Fruit fly (Drosophila melanogaster) whole organism, wandering third instar larva: ENCODE data around the gene CG15333.

Experiments used
- Abd-B ChIP-seq: fragments of >200 bp; optimal IDR thresholded peaks from 2 replicates; lab custom pipeline; 2017; ENCODE audit warnings: missing biosample characterization, missing genetic modification characterization
- CG32264 ChIP-seq: fragments of 200-800 bp; sonication (Bioruptor generic); optimal IDR thresholded peaks from 2 replicates; lab custom pipeline; 2016; ENCODE audit warnings: missing biosample characterization, missing genetic modification characterization
- CG9705 ChIP-seq: fragments of 200-800 bp; sonication (Bioruptor generic); optimal IDR thresholded peaks from 2 replicates; lab custom pipeline; 2018; ENCODE audit warnings: missing biosample characterization, mild to moderate bottlenecking, missing genetic modification characterization
- CrebA ChIP-seq: fragments of 200-800 bp; sonication (Bioruptor generic); optimal IDR thresholded peaks from 2 replicates; lab custom pipeline; 2016; ENCODE audit warnings: missing biosample characterization, mild to moderate bottlenecking, missing genetic modification characterization, borderline replicate concordance
- Dfd ChIP-seq: fragments of >200 bp; optimal IDR thresholded peaks from 2 replicates; lab custom pipeline; 2017; ENCODE audit warnings: missing biosample characterization, missing genetic modification characterization
- Dif ChIP-seq: fragments of 200-275, 200-300 bp; sonication (Bioruptor generic); optimal IDR thresholded peaks from 2 replicates; lab custom pipeline; 2018; ENCODE audit warnings: missing biosample characterization, missing genetic modification characterization; ENCODE audit not compliant: partially characterized antibody
- GATAd ChIP-seq: sonication (Bioruptor generic); optimal IDR thresholded peaks from 2 replicates; lab custom pipeline; 2016; ENCODE audit warnings: missing biosample characterization, missing genetic modification characterization
- HLH106 ChIP-seq: fragments of 200-800 bp; optimal IDR thresholded peaks from 3 replicates; lab custom pipeline; 2019; ENCODE audit warnings: missing biosample characterization, mild to moderate bottlenecking, missing genetic modification characterization, moderate library complexity
- Hnf4 ChIP-seq: fragments of 200-800 bp; sonication (Bioruptor generic); optimal IDR thresholded peaks from 2 replicates; lab custom pipeline; 2016; ENCODE audit warnings: missing biosample characterization, mild to moderate bottlenecking, missing genetic modification characterization
- Hr78 ChIP-seq: fragments of >200 bp; optimal IDR thresholded peaks from 2 replicates; lab custom pipeline; 2017; ENCODE audit warnings: missing biosample characterization, missing genetic modification characterization
- Hr83 ChIP-seq: fragments of 200-300 bp; sonication (Bioruptor generic); optimal IDR thresholded peaks from 2 replicates; lab custom pipeline; 2016; ENCODE audit warnings: missing biosample characterization, mild to moderate bottlenecking, missing genetic modification characterization, moderate library complexity; ENCODE audit not compliant: poor library complexity, severe bottlenecking
- Jra ChIP-seq: sonication (Bioruptor generic); optimal IDR thresholded peaks from 2 replicates; lab custom pipeline; 2016; ENCODE audit warnings: missing biosample characterization, missing genetic modification characterization
- Mio ChIP-seq: sonication (Bioruptor generic); optimal IDR thresholded peaks from 2 replicates; lab custom pipeline; 2016; ENCODE audit warnings: missing biosample characterization, missing genetic modification characterization
- Myc ChIP-seq: fragments of >200 bp; optimal IDR thresholded peaks from 2 replicates; lab custom pipeline; 2017
- N ChIP-seq: fragments of >200 bp; optimal IDR thresholded peaks from 2 replicates; lab custom pipeline; 2018; ENCODE audit warnings: missing biosample characterization, missing external identifiers, missing genetic modification characterization
- OdsH ChIP-seq: fragments of 200-800 bp; sonication (Bioruptor generic); optimal IDR thresholded peaks from 2 replicates; lab custom pipeline; 2016; ENCODE audit warnings: missing biosample characterization, mild to moderate bottlenecking, missing genetic modification characterization
- Rel ChIP-seq, 2 experiments: fragments of 200-800 bp; sonication (Bioruptor generic) in 1 of 2; optimal IDR thresholded peaks; 2 replicates in 1 of 2; 3 replicates in 1 of 2; lab custom pipeline; 2016 to 2019; ENCODE audit warnings: mild to moderate bottlenecking in 2 of 2, missing biosample characterization in 2 of 2, missing genetic modification characterization in 2 of 2, moderate library complexity in 1 of 2
- Vsx2 ChIP-seq: fragments of 200-300, 225-300 bp; sonication (Bioruptor generic); optimal IDR thresholded peaks from 2 replicates; lab custom pipeline; 2018; ENCODE audit warnings: missing biosample characterization, missing genetic modification characterization; ENCODE audit not compliant: partially characterized antibody
- br ChIP-seq: fragments of 200-800 bp; sonication (Bioruptor generic); optimal IDR thresholded peaks from 2 replicates; lab custom pipeline; 2016; ENCODE audit warnings: missing biosample characterization, missing genetic modification characterization
- brk ChIP-seq: fragments of 200-800 bp; sonication (Bioruptor generic); optimal IDR thresholded peaks from 2 replicates; lab custom pipeline; 2016; ENCODE audit warnings: missing biosample characterization, mild to moderate bottlenecking, missing genetic modification characterization
- dl ChIP-seq, 2 experiments: fragments of 175-275, 200-275 bp in 1 of 2; fragments of 200-275 bp in 1 of 2; sonication (Bioruptor generic); optimal IDR thresholded peaks; lab custom pipeline; 2018; ENCODE audit warnings: mild to moderate bottlenecking in 2 of 2, missing biosample characterization in 2 of 2, missing genetic modification characterization in 2 of 2, moderate library complexity in 2 of 2; ENCODE audit not compliant: partially characterized antibody in 2 of 2, insufficient read depth in 1 of 2
- dmrt93B ChIP-seq: fragments of 200-800 bp; sonication (Bioruptor generic); optimal IDR thresholded peaks from 2 replicates; lab custom pipeline; 2018; ENCODE audit warnings: missing biosample characterization, mild to moderate bottlenecking, missing genetic modification characterization
- dsf ChIP-seq: sonication (Bioruptor generic); optimal IDR thresholded peaks from 2 replicates; lab custom pipeline; 2016; ENCODE audit warnings: missing biosample characterization, missing genetic modification characterization, borderline replicate concordance
- ey ChIP-seq: fragments of 200-800 bp; sonication (Bioruptor generic); optimal IDR thresholded peaks from 2 replicates; lab custom pipeline; 2016; ENCODE audit warnings: missing biosample characterization, missing genetic modification characterization
- foxo ChIP-seq, 2 experiments: fragments of 200-800 bp; sonication (Bioruptor generic); optimal IDR thresholded peaks; 2 replicates in 1 of 2; 3 replicates in 1 of 2; lab custom pipeline; 2016 to 2017; ENCODE audit warnings: missing biosample characterization in 2 of 2, missing genetic modification characterization in 2 of 2
- fru ChIP-seq: fragments of 200-800 bp; sonication (Bioruptor generic); optimal IDR thresholded peaks from 3 replicates; lab custom pipeline; 2016; ENCODE audit warnings: missing biosample characterization, mild to moderate bottlenecking, missing genetic modification characterization
- h ChIP-seq: fragments of 200-800 bp; sonication (Bioruptor generic); optimal IDR thresholded peaks from 3 replicates; lab custom pipeline; 2016; ENCODE audit warnings: missing biosample characterization, mild to moderate bottlenecking, missing genetic modification characterization
- jim ChIP-seq: fragments of 175-275, 200-325 bp; sonication (Bioruptor generic); optimal IDR thresholded peaks from 2 replicates; lab custom pipeline; 2016; ENCODE audit warnings: missing biosample characterization, mild to moderate bottlenecking, missing genetic modification characterization
- lola ChIP-seq: fragments of >200 bp; optimal IDR thresholded peaks from 2 replicates; lab custom pipeline; 2017; ENCODE audit warnings: missing biosample characterization, missing genetic modification characterization
- pan ChIP-seq: fragments of >200 bp; optimal IDR thresholded peaks from 2 replicates; lab custom pipeline; 2017
- psq ChIP-seq: fragments of 200-800 bp; sonication (Bioruptor generic); optimal IDR thresholded peaks from 3 replicates; lab custom pipeline; 2017; ENCODE audit warnings: missing biosample characterization, mild to moderate bottlenecking, missing genetic modification characterization, moderate library complexity
- sage ChIP-seq: fragments of 200-800 bp; sonication (Bioruptor generic); optimal IDR thresholded peaks from 2 replicates; lab custom pipeline; 2016; ENCODE audit warnings: missing biosample characterization, mild to moderate bottlenecking, missing genetic modification characterization
- sv ChIP-seq: fragments of 200-800 bp; sonication (Bioruptor generic); optimal IDR thresholded peaks from 3 replicates; lab custom pipeline; 2016; ENCODE audit warnings: missing biosample characterization, missing genetic modification characterization
- tai ChIP-seq: sonication (Bioruptor generic); optimal IDR thresholded peaks from 2 replicates; lab custom pipeline; 2016; ENCODE audit warnings: missing biosample characterization, missing genetic modification characterization
- usp ChIP-seq: fragments of >200 bp; optimal IDR thresholded peaks from 2 replicates; lab custom pipeline; 2017; ENCODE audit warnings: missing biosample characterization, missing genetic modification characterization
- woc ChIP-seq: sonication (Bioruptor generic); optimal IDR thresholded peaks from 2 replicates; lab custom pipeline; 2016; ENCODE audit warnings: missing biosample characterization, mild to moderate bottlenecking, missing genetic modification characterization

The CG15333 gene

DNA sequence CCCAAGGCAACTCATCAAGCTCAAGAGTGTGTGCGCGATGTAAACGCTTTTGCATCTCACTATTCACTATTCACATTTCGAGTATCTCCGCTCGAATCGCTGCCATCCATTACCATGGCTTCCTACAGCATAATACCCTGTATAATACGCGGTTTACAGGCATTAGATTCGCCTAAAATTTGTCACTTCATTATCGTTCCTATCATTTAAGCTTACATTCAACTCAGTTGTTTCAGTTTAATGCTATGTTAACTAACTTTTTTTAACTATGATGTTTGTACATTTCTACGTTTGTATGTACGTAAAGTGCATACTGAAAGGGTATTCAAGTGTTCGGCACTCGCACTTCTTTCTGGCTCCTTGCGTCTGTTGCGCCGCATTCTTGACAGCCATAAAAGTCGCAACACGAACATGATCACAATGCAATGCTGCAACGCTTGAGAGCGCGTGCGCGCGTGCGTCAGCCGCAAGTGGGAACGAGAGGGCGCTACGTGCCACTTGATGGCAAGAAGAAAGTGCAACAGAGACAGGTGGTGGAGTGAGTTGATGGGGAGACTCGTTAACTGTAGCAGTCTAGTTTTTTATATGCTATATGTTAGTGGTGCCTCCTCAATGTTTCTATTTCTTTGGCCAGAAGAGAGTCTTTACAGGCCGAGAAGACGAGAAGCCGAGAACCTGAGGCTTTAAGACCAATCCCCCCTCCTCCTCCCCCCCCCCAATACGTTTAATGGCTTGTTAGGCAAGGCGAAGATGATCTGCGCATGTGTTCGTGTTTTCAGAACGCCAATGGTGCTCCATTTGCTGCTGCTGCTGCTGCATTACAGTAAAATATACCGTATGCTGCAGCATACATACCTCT is 43.9 kb downstream of the CG15333 start:
- peak; percentile 30 for TF ChIP-seq pan (lab: Kevin White, UChicago)
- no peak for TF ChIP-seq sv (GFP tag; lab: Kevin White, UChicago)
- peak; percentile 50 for TF ChIP-seq woc (GFP tag; lab: Kevin White, UChicago)
- TF ChIP-seq Dfd: peak; percentile 81

DNA sequence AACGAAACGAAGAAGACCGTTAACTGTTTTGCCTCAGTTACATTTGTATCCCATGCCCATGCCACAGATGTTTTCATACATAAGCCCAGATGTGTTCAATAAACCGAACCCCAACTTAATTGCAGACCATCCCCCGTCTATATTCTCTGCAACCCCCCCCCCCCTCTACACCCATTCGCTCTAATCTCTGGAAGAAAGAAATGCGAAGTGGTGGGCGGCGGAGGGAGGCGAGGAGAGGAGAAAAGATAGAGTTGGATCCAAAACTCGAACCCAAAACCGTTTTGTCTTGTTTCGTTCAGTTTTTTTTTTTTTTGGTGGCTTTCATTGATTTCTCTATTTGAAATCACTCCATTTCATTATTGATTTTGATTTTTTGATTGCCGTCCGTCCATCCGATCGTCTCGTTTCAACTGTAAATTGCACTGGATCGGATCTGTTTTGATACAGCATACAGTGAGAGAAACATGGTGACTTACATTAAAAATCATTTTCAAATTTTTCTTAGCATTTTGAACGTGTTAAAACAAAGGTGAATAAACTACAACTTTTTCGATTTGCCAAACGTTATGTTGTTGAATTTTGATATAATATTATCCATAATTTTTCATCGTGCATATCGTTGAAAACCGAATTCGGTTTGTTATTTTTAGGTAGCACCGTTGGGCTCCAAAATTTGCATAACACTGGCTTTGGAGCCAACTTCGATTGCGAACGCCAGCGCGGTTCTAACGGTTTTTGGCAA is 45.5 kb downstream of the CG15333 start:
- TF ChIP-seq Dfd: peak; percentile 9
- TF ChIP-seq Hr78 (GFP tag; lab: Kevin White, UChicago): no peak
- no peak for TF ChIP-seq pan (lab: Kevin White, UChicago)
- TF ChIP-seq Myc (lab: Kevin White, UChicago): no peak
- no peak for TF ChIP-seq N (GFP tag; lab: Kevin White, UChicago)
- peak; percentile 3 for TF ChIP-seq ey (GFP tag; lab: Kevin White, UChicago)
- peak; percentile 2 for TF ChIP-seq Hnf4 (GFP tag; lab: Kevin White, UChicago)
- peak in 1 of 2 experiments; percentile 12 for TF ChIP-seq foxo (GFP tag; optimal IDR thresholded peaks at IDR 0.05; lab: Kevin White, UChicago)

DNA sequence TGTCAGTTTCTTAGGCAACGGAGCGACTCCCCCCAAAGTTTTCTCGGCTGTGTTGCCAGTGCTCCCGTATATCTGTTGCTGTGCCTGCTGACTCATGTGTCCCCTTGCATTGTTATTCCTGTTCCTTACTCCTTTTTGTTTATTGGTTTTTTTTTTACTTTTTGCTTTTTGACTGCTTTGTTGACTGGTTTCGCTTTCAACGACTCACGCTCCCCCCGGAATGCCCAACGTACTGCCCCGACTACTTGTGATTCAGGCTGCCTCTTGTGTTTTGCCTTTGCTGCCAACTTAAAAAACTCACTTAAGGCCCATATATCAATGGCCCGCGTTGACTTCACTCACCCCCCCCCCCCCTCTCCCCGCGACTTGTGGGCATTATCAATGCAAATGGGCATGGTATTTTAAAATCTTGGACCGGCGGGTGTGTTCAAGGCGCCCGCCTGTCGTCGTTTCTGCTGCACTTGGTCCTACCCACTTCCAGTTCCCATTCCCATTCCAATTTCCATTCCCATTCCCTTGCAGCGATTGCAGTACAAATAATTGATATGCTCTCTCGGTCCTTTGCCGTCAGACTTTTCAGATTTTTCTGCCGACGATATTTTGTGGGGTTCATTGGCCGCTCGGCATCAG is 47.7 kb downstream of the CG15333 start:
- TF ChIP-seq Hr78 (GFP tag; lab: Kevin White, UChicago): no peak
- TF ChIP-seq fru (GFP tag; lab: Kevin White, UChicago): no peak
- peak; percentile 61 for TF ChIP-seq psq (GFP tag; lab: Kevin White, UChicago)
- no peak for TF ChIP-seq CG32264 (GFP tag; lab: Kevin White, UChicago)
- no peak for TF ChIP-seq Mio (GFP tag; lab: Kevin White, UChicago)
- TF ChIP-seq Myc (lab: Kevin White, UChicago): no peak
- TF ChIP-seq h: peak; percentile 20
- peak; percentile 38 for TF ChIP-seq Jra

DNA sequence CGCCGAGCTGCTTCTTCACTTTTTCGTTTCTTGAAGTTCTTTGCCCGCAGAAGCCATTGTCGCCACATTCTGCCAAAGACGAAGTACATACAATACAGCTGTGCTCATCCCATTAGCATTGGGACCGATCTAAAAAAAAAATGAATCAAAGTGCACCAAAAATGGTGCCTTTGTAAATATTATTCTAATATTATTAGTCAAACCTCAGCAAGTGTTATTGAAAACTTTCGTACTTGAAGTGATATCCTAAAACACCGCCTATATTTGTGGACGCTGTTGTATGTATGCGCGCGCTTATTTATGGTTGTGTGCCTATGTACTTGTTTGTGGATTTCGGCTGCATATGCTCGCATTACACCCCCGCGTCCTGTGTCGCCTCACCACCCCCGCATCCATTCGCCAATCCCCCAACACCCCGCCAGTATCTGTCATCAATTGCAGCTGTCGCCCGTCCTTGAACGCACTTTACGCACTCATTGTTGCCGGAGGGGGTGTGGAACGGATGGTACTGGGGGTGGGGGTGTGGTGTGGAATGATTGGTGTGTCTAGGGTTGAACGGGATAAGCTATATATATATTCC is 48.7 kb downstream of the CG15333 start:
- TF ChIP-seq Dfd (no peak), woc (GFP tag; lab: Kevin White, UChicago) (peak; percentile 74), OdsH (GFP tag; lab: Kevin White, UChicago) (peak; percentile 79), Vsx2 (GFP tag; lab: Kevin White, UChicago) (no peak), N (GFP tag; lab: Kevin White, UChicago) (no peak), Hr83 (no peak), Mio (GFP tag; lab: Kevin White, UChicago) (no peak), CrebA (GFP tag; lab: Kevin White, UChicago) (peak; percentile 48), usp (GFP tag; lab: Kevin White, UChicago) (no peak), GATAd (no peak), foxo (GFP tag; optimal IDR thresholded peaks at IDR 0.05; lab: Kevin White, UChicago) (peak in 1 of 2 experiments; percentile 88), fru (GFP tag; lab: Kevin White, UChicago) (peak; percentile 84), psq (GFP tag; lab: Kevin White, UChicago) (peak; percentile 77), tai (GFP tag; lab: Kevin White, UChicago) (peak; percentile 16), brk (peak; percentile 67), Abd-B (no peak), jim (GFP tag; lab: Kevin White, UChicago) (no peak), pan (lab: Kevin White, UChicago) (no peak), dmrt93B (GFP tag; lab: Kevin White, UChicago) (peak; percentile 78), sage (GFP tag; lab: Kevin White, UChicago) (peak; percentile 68), CG9705 (GFP tag; lab: Kevin White, UChicago) (peak; percentile 59), Hnf4 (GFP tag; lab: Kevin White, UChicago) (peak; percentile 80), ey (GFP tag; lab: Kevin White, UChicago) (peak; percentile 86), Jra (peak; percentile 2), br (peak; percentile 83), HLH106 (tag; lab: Kevin White, UChicago) (peak; percentile 76), h (peak; percentile 86), dsf (GFP tag; lab: Kevin White, UChicago) (no peak), Dif (GFP tag; lab: Kevin White, UChicago) (no peak), lola (GFP tag; lab: Kevin White, UChicago) (no peak), dl (GFP tag; optimal IDR thresholded peaks at IDR 0.05; lab: Kevin White, UChicago; ENCODE audit: insufficient read depth in 1 of 2, partially characterized antibody in 2 of 2) (no peak), CG32264 (GFP tag; lab: Kevin White, UChicago) (peak; percentile 72), sv (GFP tag; lab: Kevin White, UChicago) (peak; percentile 72), Rel (GFP tag; optimal IDR thresholded peaks at IDR 0.05; lab: Kevin White, UChicago) (peak; percentile 17), Rel (tag; optimal IDR thresholded peaks at IDR 0.05; lab: Kevin White, UChicago) (peak; percentile 33), Myc (lab: Kevin White, UChicago) (no peak)
